Worm (Caenorhabditis elegans): Measurements from ENCODE around the gene R03H10.4.

- no peak for TF ChIP-seq C16A3.4 (tag; optimal IDR thresholded peaks at IDR 0.05)
- no peak for TF ChIP-seq unc-62 (GFP tag; optimal IDR thresholded peaks at IDR 0.05)
- TF ChIP-seq ama-1 (optimal IDR thresholded peaks at IDR 0.05): no peak
- peak in 1 of 6 experiments; percentile 46 for TF ChIP-seq elt-3 (tag; optimal IDR thresholded peaks at IDR 0.05)
- TF ChIP-seq pqm-1 (tag; optimal IDR thresholded peaks at IDR 0.05): peak; percentile 22
- TF ChIP-seq unc-130 (tag; optimal IDR thresholded peaks at IDR 0.05): no peak
- TF ChIP-seq pax-3 (tag; optimal IDR thresholded peaks at IDR 0.05): no peak
- no peak for TF ChIP-seq lin-15B (tag; optimal IDR thresholded peaks at IDR 0.05)
These were observed 25.8 kb upstream of the R03H10.4 start, which contains the start of gene mth-2 for ce11 chrII:4194127-4194526.

Data from whole organism, L1 larva.